Fruit fly (Drosophila melanogaster): ENCODE results near the gene CG42570.

dm6 chr3L:15697916-15698315 is 19.7 kb upstream of the CG42570 start:
- TF ChIP-seq CG5204 (GFP tag; optimal IDR thresholded peaks at IDR 0.05) (no peak), CG11617 (GFP tag; optimal IDR thresholded peaks at IDR 0.05) (no peak), Crg-1 (GFP tag; optimal IDR thresholded peaks at IDR 0.05) (no peak), kay (GFP tag; ENCODE audit: borderline replicate concordance) (no peak), CG7101 (tag; optimal IDR thresholded peaks at IDR 0.05) (no peak), pad (GFP tag; optimal IDR thresholded peaks at IDR 0.05) (no peak), CG14711 (tag; optimal IDR thresholded peaks at IDR 0.05) (no peak), bab1 (GFP tag; optimal IDR thresholded peaks at IDR 0.05) (no peak), cic (GFP tag; optimal IDR thresholded peaks at IDR 0.05) (no peak)
